Fruit fly (Drosophila melanogaster) whole organism, embryonic: ENCODE measurements around the gene PNPase.

ENCODE experiments used
- Atf-2 ChIP-seq: fragments of 200-800 bp; sonication (Bioruptor generic); optimal IDR thresholded peaks from 2 replicates; lab custom pipeline; 2016; ENCODE audit warnings: missing biosample characterization, missing genetic modification characterization
- B-H1 ChIP-seq: fragments of 200-800 bp; sonication (Bioruptor generic); IDR thresholded peaks from 3 replicates; pipeline ENCODE4 v1.3.6; 2022; ENCODE audit warnings: missing biosample characterization, missing genetic modification characterization
- CG11696 ChIP-seq: fragments of 200-800 bp; sonication (Bioruptor generic); IDR thresholded peaks from 2 replicates; pipeline ENCODE4 v1.3.6; 2022; ENCODE audit warnings: missing biosample characterization, missing genetic modification characterization
- CG12219 ChIP-seq: fragments of 200-800 bp; sonication (Bioruptor generic); optimal IDR thresholded peaks from 3 replicates; lab custom pipeline; 2018; ENCODE audit warnings: missing biosample characterization, mild to moderate bottlenecking, missing genetic modification characterization
- CG1233 ChIP-seq: fragments of 200-800 bp; sonication (Bioruptor generic); optimal IDR thresholded peaks from 4 replicates; lab custom pipeline; 2018; ENCODE audit warnings: missing biosample characterization, mild to moderate bottlenecking, missing genetic modification characterization
- CG13424 ChIP-seq: fragments of 200-800 bp; sonication (Bioruptor generic); optimal IDR thresholded peaks from 2 replicates; lab custom pipeline; 2019; ENCODE audit warnings: missing biosample characterization, mild to moderate bottlenecking, missing genetic modification characterization, moderate library complexity
- CG14860 ChIP-seq: fragments of 200-800 bp; sonication (Bioruptor generic); IDR thresholded peaks from 3 replicates; pipeline ENCODE4 v1.3.6; 2022; ENCODE audit warnings: missing biosample characterization, missing genetic modification characterization; ENCODE audit not compliant: partially characterized antibody
- CG15479 ChIP-seq: fragments of 200-800 bp; sonication (Bioruptor generic); optimal IDR thresholded peaks from 3 replicates; lab custom pipeline; 2019; ENCODE audit warnings: missing biosample characterization, mild to moderate bottlenecking, missing genetic modification characterization, moderate library complexity
- CG30431 ChIP-seq: fragments of 200-800 bp; sonication (Bioruptor generic); optimal IDR thresholded peaks from 2 replicates; lab custom pipeline; 2017; ENCODE audit warnings: missing biosample characterization, missing genetic modification characterization
- CG34376 ChIP-seq: fragments of 200-800 bp; sonication (Bioruptor generic); optimal IDR thresholded peaks from 2 replicates; lab custom pipeline; 2018; ENCODE audit warnings: missing biosample characterization, mild to moderate bottlenecking, missing genetic modification characterization
- CG34422 ChIP-seq: fragments of 200-800 bp; sonication (Bioruptor generic); IDR thresholded peaks from 3 replicates; pipeline ENCODE4 v1.3.6; 2022; ENCODE audit warnings: missing biosample characterization, missing genetic modification characterization
- CG4617 ChIP-seq: fragments of 200-800 bp; sonication (Bioruptor generic); optimal IDR thresholded peaks from 3 replicates; lab custom pipeline; 2016; ENCODE audit warnings: missing biosample characterization, missing genetic modification characterization, borderline replicate concordance
- CG4820 ChIP-seq: fragments of 200-800 bp; sonication (Bioruptor generic); optimal IDR thresholded peaks from 3 replicates; lab custom pipeline; 2016; ENCODE audit warnings: missing biosample characterization, missing genetic modification characterization
- CG7271 ChIP-seq: fragments of 200-800 bp; sonication (Bioruptor generic); optimal IDR thresholded peaks from 2 replicates; lab custom pipeline; 2018; ENCODE audit warnings: missing biosample characterization, mild to moderate bottlenecking, missing genetic modification characterization, moderate library complexity
- CG7357 ChIP-seq: fragments of 200-800 bp; sonication (Bioruptor generic); IDR thresholded peaks from 3 replicates; pipeline ENCODE4 v1.3.6; 2022; ENCODE audit warnings: missing biosample characterization, missing genetic modification characterization
- CG8388 ChIP-seq: fragments of 200-800 bp; sonication (Bioruptor generic); optimal IDR thresholded peaks from 2 replicates; lab custom pipeline; 2019; ENCODE audit warnings: missing biosample characterization, mild to moderate bottlenecking, missing genetic modification characterization, moderate library complexity
- CG9817 ChIP-seq: fragments of 200-800 bp; sonication (Bioruptor generic); optimal IDR thresholded peaks from 2 replicates; lab custom pipeline; 2018; ENCODE audit warnings: missing biosample characterization, mild to moderate bottlenecking, missing genetic modification characterization, moderate library complexity
- CG9876 ChIP-seq: fragments of 200-800 bp; sonication (Bioruptor generic); optimal IDR thresholded peaks from 2 replicates; lab custom pipeline; 2016; ENCODE audit warnings: missing biosample characterization, missing genetic modification characterization
- Dll ChIP-seq: fragments of 200-800 bp; sonication (Bioruptor generic); IDR thresholded peaks from 4 replicates; pipeline ENCODE4 v1.3.6; 2022; ENCODE audit warnings: missing biosample characterization, missing genetic modification characterization; ENCODE audit not compliant: partially characterized antibody
- E2f2 ChIP-seq: fragments of 200-800 bp; sonication (Bioruptor generic); IDR thresholded peaks from 2 replicates; pipeline ENCODE4 v1.3.6; 2022; ENCODE audit warnings: missing biosample characterization, missing genetic modification characterization
- Elba2 ChIP-seq: fragments of 200-800 bp; sonication (Bioruptor generic); optimal IDR thresholded peaks from 3 replicates; lab custom pipeline; 2016; ENCODE audit warnings: missing biosample characterization, missing genetic modification characterization
- Fer3 ChIP-seq: fragments of 200-800 bp; sonication (Bioruptor generic); optimal IDR thresholded peaks from 2 replicates; lab custom pipeline; 2018; ENCODE audit warnings: missing biosample characterization, mild to moderate bottlenecking, missing genetic modification characterization, moderate library complexity
- HmgZ ChIP-seq: fragments of 200-800 bp; sonication (Bioruptor generic); optimal IDR thresholded peaks from 2 replicates; lab custom pipeline; 2018; ENCODE audit warnings: missing biosample characterization, mild to moderate bottlenecking, missing genetic modification characterization
- Jarid2 ChIP-seq: fragments of 200-800 bp; sonication (Bioruptor generic); optimal IDR thresholded peaks from 3 replicates; lab custom pipeline; 2017; ENCODE audit warnings: mild to moderate bottlenecking, missing biosample characterization, missing genetic modification reagents, missing genetic modification characterization
- Kr ChIP-seq: fragments of 200-800 bp; sonication (Bioruptor generic); optimal IDR thresholded peaks from 2 replicates; lab custom pipeline; 2017; ENCODE audit warnings: missing biosample characterization, mild to moderate bottlenecking, missing genetic modification characterization
- NC2β ChIP-seq: fragments of 200-800 bp; sonication (Bioruptor generic); optimal IDR thresholded peaks from 2 replicates; lab custom pipeline; 2016; ENCODE audit warnings: missing biosample characterization, missing genetic modification characterization
- Oli ChIP-seq: fragments of 200-800 bp; sonication (Bioruptor generic); optimal IDR thresholded peaks from 2 replicates; lab custom pipeline; 2018; ENCODE audit warnings: missing biosample characterization, mild to moderate bottlenecking, missing genetic modification characterization, moderate library complexity
- Optix ChIP-seq: fragments of 200-800 bp; sonication (Bioruptor generic); IDR thresholded peaks from 3 replicates; pipeline ENCODE4 v1.3.6; 2022; ENCODE audit warnings: missing biosample characterization, missing genetic modification characterization
- Side ChIP-seq: fragments of 200-800 bp; sonication (Bioruptor generic); optimal IDR thresholded peaks from 2 replicates; lab custom pipeline; 2016; ENCODE audit warnings: missing biosample characterization, missing genetic modification characterization
- Sin3A ChIP-seq: fragments of >200 bp; optimal IDR thresholded peaks from 2 replicates; lab custom pipeline; 2018
- Sry-δ ChIP-seq: fragments of 200-800 bp; sonication (Bioruptor generic); optimal IDR thresholded peaks from 2 replicates; lab custom pipeline; 2016; ENCODE audit warnings: missing biosample characterization, missing genetic modification characterization
- Tbp ChIP-seq: fragments of >200 bp; optimal IDR thresholded peaks from 2 replicates; lab custom pipeline; 2018; ENCODE audit warnings: missing biosample characterization, missing genetic modification characterization
- Vsx1 ChIP-seq: fragments of 200-800 bp; sonication (Bioruptor generic); optimal IDR thresholded peaks from 2 replicates; lab custom pipeline; 2017; ENCODE audit warnings: missing biosample characterization, mild to moderate bottlenecking, missing genetic modification characterization, missing genetic modification reagents
- abd-A ChIP-seq: fragments of 200-800 bp; sonication (Bioruptor generic); optimal IDR thresholded peaks from 3 replicates; lab custom pipeline; 2019; ENCODE audit warnings: missing biosample characterization, mild to moderate bottlenecking, missing genetic modification characterization, moderate library complexity
- ash1 ChIP-seq: fragments of 200-800 bp; sonication (Bioruptor generic); optimal IDR thresholded peaks from 2 replicates; lab custom pipeline; 2018; ENCODE audit warnings: missing biosample characterization, mild to moderate bottlenecking, missing genetic modification characterization
- ato ChIP-seq: fragments of 200-800 bp; sonication (Bioruptor generic); IDR thresholded peaks from 2 replicates; pipeline ENCODE4 v1.3.6; 2022; ENCODE audit warnings: missing biosample characterization, missing genetic modification characterization; ENCODE audit not compliant: partially characterized antibody
- caup ChIP-seq: fragments of 200-800 bp; sonication (Bioruptor generic); optimal IDR thresholded peaks from 3 replicates; lab custom pipeline; 2017; ENCODE audit warnings: missing biosample characterization, mild to moderate bottlenecking, missing genetic modification characterization, moderate library complexity; ENCODE audit not compliant: severe bottlenecking
- crc ChIP-seq: fragments of 200-800 bp; sonication (Bioruptor generic); optimal IDR thresholded peaks from 2 replicates; lab custom pipeline; 2016; ENCODE audit warnings: missing biosample characterization, missing genetic modification characterization
- dati ChIP-seq: fragments of 200-800 bp; sonication (Bioruptor generic); IDR thresholded peaks from 2 replicates; pipeline ENCODE4 v1.3.6; 2022; ENCODE audit warnings: missing biosample characterization, missing genetic modification characterization
- kah ChIP-seq: fragments of 200-800 bp; sonication (Bioruptor generic); optimal IDR thresholded peaks from 2 replicates; lab custom pipeline; 2018; ENCODE audit warnings: missing biosample characterization, mild to moderate bottlenecking, missing genetic modification characterization
- klu ChIP-seq: fragments of 200-800 bp; sonication (Bioruptor generic); IDR thresholded peaks from 2 replicates; pipeline ENCODE4 v1.3.6; 2022; ENCODE audit warnings: missing biosample characterization, missing genetic modification characterization
- lab ChIP-seq: fragments of 200-800 bp; sonication (Bioruptor generic); optimal IDR thresholded peaks from 3 replicates; lab custom pipeline; 2017; ENCODE audit warnings: missing biosample characterization, missing genetic modification characterization, mild to moderate bottlenecking, moderate library complexity, missing genetic modification reagents
- maf-S ChIP-seq: fragments of 200-800 bp; sonication (Bioruptor generic); optimal IDR thresholded peaks from 2 replicates; lab custom pipeline; 2016; ENCODE audit warnings: missing biosample characterization, missing genetic modification characterization
- nerfin-2 ChIP-seq: fragments of 200-800 bp; sonication (Bioruptor generic); IDR thresholded peaks from 2 replicates; pipeline ENCODE4 v1.3.6; 2022; ENCODE audit warnings: missing biosample characterization, missing genetic modification characterization; ENCODE audit not compliant: partially characterized antibody
- peb ChIP-seq: fragments of 200-800 bp; sonication (Bioruptor generic); IDR thresholded peaks from 2 replicates; pipeline ENCODE4 v1.3.6; 2022; ENCODE audit warnings: missing biosample characterization, missing genetic modification characterization
- pros ChIP-seq: fragments of 200-800 bp; sonication (Bioruptor generic); optimal IDR thresholded peaks from 3 replicates; lab custom pipeline; 2019; ENCODE audit warnings: missing biosample characterization, mild to moderate bottlenecking, missing genetic modification characterization, moderate library complexity
- so ChIP-seq: fragments of 200-800 bp; sonication (Bioruptor generic); IDR thresholded peaks from 3 replicates; pipeline ENCODE4 v1.3.6; 2022; ENCODE audit warnings: missing biosample characterization, missing genetic modification characterization
- stc ChIP-seq: fragments of 200-800 bp; sonication (Bioruptor generic); IDR thresholded peaks from 2 replicates; pipeline ENCODE4 v1.3.6; 2022; ENCODE audit warnings: missing biosample characterization, missing genetic modification characterization
- unc-4 ChIP-seq: fragments of 200-800 bp; sonication (Bioruptor generic); IDR thresholded peaks from 2 replicates; pipeline ENCODE4 v1.3.6; 2022; ENCODE audit warnings: missing biosample characterization, missing genetic modification characterization; ENCODE audit not compliant: partially characterized antibody
- zen ChIP-seq: fragments of 200-800 bp; sonication (Bioruptor generic); optimal IDR thresholded peaks from 3 replicates; lab custom pipeline; 2018; ENCODE audit warnings: missing biosample characterization, mild to moderate bottlenecking, missing genetic modification characterization, moderate library complexity

Gene PNPase

DNA sequence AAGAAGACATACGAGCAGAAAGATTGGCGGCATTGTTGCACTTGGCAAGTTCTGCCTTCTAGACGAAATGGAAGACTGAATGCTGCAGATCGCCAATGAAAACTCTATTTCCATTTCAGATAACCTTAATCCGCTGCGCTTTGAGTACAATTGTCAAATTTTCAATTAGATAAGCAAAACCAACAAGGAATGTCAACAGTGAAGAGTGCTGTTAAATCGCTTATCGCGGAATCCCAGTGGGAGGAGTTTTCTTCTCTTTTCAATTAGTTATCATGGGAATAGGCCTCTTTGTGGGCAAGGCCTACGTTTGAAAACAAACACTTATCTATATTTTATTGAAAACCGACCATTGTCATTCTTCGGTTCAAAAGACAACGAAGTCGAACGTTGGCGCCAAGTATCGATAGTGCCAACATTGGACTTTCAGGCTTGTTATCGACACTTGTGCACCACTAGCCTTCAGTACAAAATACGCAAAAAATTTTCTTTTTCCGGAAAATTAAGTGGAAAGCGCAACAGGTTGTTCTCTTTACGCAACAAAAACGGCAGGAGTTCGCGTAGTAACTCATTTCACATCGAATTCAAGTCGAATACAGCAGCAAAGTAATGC is 9.9 kb downstream of the PNPase start, which contains the start of the genes Ugt35D1 and Gcn2 (continued):
- TF ChIP-seq CG9817 (no peak), Atf-2 (GFP tag; lab: Kevin White, UChicago) (no peak), CG7357 (GFP tag; lab: Robert Waterston, UW) (no peak), CG34376 (GFP tag; lab: Kevin White, UChicago) (no peak), HmgZ (peak; percentile 10), CG4820 (GFP tag; lab: Kevin White, UChicago) (peak; percentile 25), so (GFP tag; lab: Robert Waterston, UW) (0 out of 3 replicates have a peak, but pooled peaks have one; percentile 44), zen (tag; lab: Kevin White, UChicago) (no peak), CG9876 (GFP tag; lab: Kevin White, UChicago) (peak; percentile 0), B-H1 (GFP tag; lab: Robert Waterston, UW) (no peak), nerfin-2 (0 out of 2 replicates have a peak, but pooled peaks have one; percentile 35), Optix (GFP tag; lab: Robert Waterston, UW) (no peak), ato (GFP tag; lab: Robert Waterston, UW) (no peak), pros (GFP tag; lab: Kevin White, UChicago) (no peak), CG14860 (GFP tag; lab: Robert Waterston, UW) (peak; percentile 53; the same call in 2 of the 3 replicates), CG12219 (GFP tag; lab: Kevin White, UChicago) (peak; percentile 19), Vsx1 (GFP tag; lab: Kevin White, UChicago) (no peak), unc-4 (GFP tag; lab: Robert Waterston, UW) (peak; percentile 68), dati (no peak), CG34422 (GFP tag; lab: Robert Waterston, UW) (no peak), CG7271 (tag; lab: Kevin White, UChicago) (no peak), CG11696 (GFP tag; lab: Robert Waterston, UW) (no peak), CG8388 (GFP tag; lab: Kevin White, UChicago) (no peak), CG1233 (GFP tag; lab: Kevin White, UChicago) (peak; percentile 71), lab (no peak), peb (GFP tag; lab: Robert Waterston, UW) (no peak), Side (peak; percentile 57), NC2β (GFP tag; lab: Kevin White, UChicago) (peak; percentile 51), abd-A (tag; lab: Kevin White, UChicago) (no peak), Oli (tag; lab: Kevin White, UChicago) (no peak), Kr (GFP tag; lab: Kevin White, UChicago) (no peak), E2f2 (peak; percentile 92), Elba2 (no peak), CG15479 (GFP tag; lab: Kevin White, UChicago) (peak; percentile 43), Dll (GFP tag; lab: Robert Waterston, UW) (peak; percentile 79), Tbp (GFP tag; lab: Kevin White, UChicago) (no peak), CG30431 (GFP tag; lab: Kevin White, UChicago) (no peak), klu (no peak), CG13424 (tag; lab: Kevin White, UChicago) (no peak), maf-S (GFP tag; lab: Kevin White, UChicago) (no peak), ash1 (no peak), Sin3A (no peak), Sry-δ (peak; percentile 87), kah (peak; percentile 17), Fer3 (tag; lab: Kevin White, UChicago) (no peak), Jarid2 (no peak), stc (GFP tag; lab: Robert Waterston, UW) (peak; percentile 60; the same call in 1 of the 2 replicates), crc (no peak), caup (GFP tag; lab: Kevin White, UChicago) (no peak), CG4617 (peak; percentile 48)
